Fruit fly (Drosophila melanogaster): ENCODE measurements around the gene Cht7.

Cht7 gene

dm6 chr3L:3052110-3052871, 54.5 kb downstream of the Cht7 start, which contains the start of gene CG1271 (continued):
- TF ChIP-seq Ets65A (GFP tag) (peak; percentile 96), CG15073 (GFP tag; optimal IDR thresholded peaks at IDR 0.05) (no peak), CG6689 (GFP tag; IDR thresholded peaks at IDR 0.05) (peak; percentile 17; the same call in 1 of the 2 replicates), Abd-B (GFP tag; optimal IDR thresholded peaks at IDR 0.05) (no peak), CG11398 (GFP tag; optimal IDR thresholded peaks at IDR 0.05) (no peak), CG13287 (GFP tag; IDR thresholded peaks at IDR 0.05; ENCODE audit: partially characterized antibody) (peak; percentile 51; the same call in 1 of the 2 replicates), slbo (GFP tag; IDR thresholded peaks at IDR 0.05) (peak; percentile 72), Doc3 (GFP tag; IDR thresholded peaks at IDR 0.05; ENCODE audit: partially characterized antibody) (no peak), CG7786 (GFP tag; optimal IDR thresholded peaks at IDR 0.05) (peak; percentile 66), Fer3 (tag; optimal IDR thresholded peaks at IDR 0.05) (peak; percentile 64), odd (GFP tag; optimal IDR thresholded peaks at IDR 0.05) (peak; percentile 35), CG3281 (GFP tag; optimal IDR thresholded peaks at IDR 0.05) (peak; percentile 74), CG4282 (GFP tag; optimal IDR thresholded peaks at IDR 0.05) (peak; percentile 29), dan (GFP tag; IDR thresholded peaks at IDR 0.05) (no peak), Deaf1 (tag; optimal IDR thresholded peaks at IDR 0.05) (peak; percentile 55), bigmax (GFP tag; optimal IDR thresholded peaks at IDR 0.05) (no peak), CG10147 (GFP tag; optimal IDR thresholded peaks at IDR 0.05) (peak; percentile 72), CG14667 (GFP tag; IDR thresholded peaks at IDR 0.05) (0 out of 2 replicates have a peak, but pooled peaks have one; percentile 28), slp2 (GFP tag; optimal IDR thresholded peaks at IDR 0.05) (peak; percentile 42), Mes4 (GFP tag; optimal IDR thresholded peaks at IDR 0.05) (no peak), p53 (GFP tag; optimal IDR thresholded peaks at IDR 0.05) (no peak), B-H2 (GFP tag; optimal IDR thresholded peaks at IDR 0.05) (peak; percentile 62), CG18619 (GFP tag; optimal IDR thresholded peaks at IDR 0.05) (peak; percentile 62), Myb (GFP tag; optimal IDR thresholded peaks at IDR 0.05) (peak; percentile 58), inv (GFP tag; IDR thresholded peaks at IDR 0.05; ENCODE audit: partially characterized antibody) (peak; percentile 21; the same call in 1 of the 2 replicates), sima (GFP tag; optimal IDR thresholded peaks at IDR 0.05) (no peak), Scr (GFP tag; IDR thresholded peaks at IDR 0.05; ENCODE audit: partially characterized antibody) (peak; percentile 17; the same call in 1 of the 2 replicates), usp (GFP tag; optimal IDR thresholded peaks at IDR 0.05) (no peak), pb (GFP tag; optimal IDR thresholded peaks at IDR 0.05) (no peak), caup (GFP tag; optimal IDR thresholded peaks at IDR 0.05; ENCODE audit: severe bottlenecking) (peak; percentile 67), scrt (GFP tag; optimal IDR thresholded peaks at IDR 0.05) (peak; percentile 97), so (GFP tag; IDR thresholded peaks at IDR 0.05) (no peak), H15 (GFP tag; IDR thresholded peaks at IDR 0.05) (no peak), sens-2 (GFP tag; IDR thresholded peaks at IDR 0.05) (0 out of 2 replicates have a peak, but pooled peaks have one; percentile 25), CG15479 (GFP tag; optimal IDR thresholded peaks at IDR 0.05) (peak; percentile 74), CG13624 (GFP tag; optimal IDR thresholded peaks at IDR 0.05) (peak; percentile 82), CG8924 (tag; optimal IDR thresholded peaks at IDR 0.05) (peak; percentile 61), CG12104 (GFP tag; optimal IDR thresholded peaks at IDR 0.05) (peak; percentile 54), bsh (GFP tag; optimal IDR thresholded peaks at IDR 0.05) (peak in 1 of 2 experiments; percentile 14), CG11247 (GFP tag; IDR thresholded peaks at IDR 0.05) (peak; percentile 51), CG4820 (GFP tag; optimal IDR thresholded peaks at IDR 0.05) (peak; percentile 67), lov (optimal IDR thresholded peaks at IDR 0.05) (no peak), lov (GFP tag; IDR thresholded peaks at IDR 0.05) (no peak), NC2α (GFP tag; optimal IDR thresholded peaks at IDR 0.05) (no peak), E2f1 (GFP tag; IDR thresholded peaks at IDR 0.05) (peak; percentile 62), CG13894 (tag; optimal IDR thresholded peaks at IDR 0.05) (peak; percentile 70), TFAM (GFP tag; optimal IDR thresholded peaks at IDR 0.05) (no peak), nom (GFP tag; optimal IDR thresholded peaks at IDR 0.05) (peak; percentile 52), zf30C (GFP tag; optimal IDR thresholded peaks at IDR 0.05) (no peak)

All from whole organism, embryonic.